Worm (Caenorhabditis elegans) whole organism, L4 larva: Measurements from ENCODE around the gene C01B10.7.

Experiments used
- F10B5.3 ChIP-seq: sonication (generic microtip); optimal IDR thresholded peaks from 2 replicates; lab custom pipeline; 2016; ENCODE audit warnings: mild to moderate bottlenecking, missing genetic modification characterization, missing compliant biosample characterization
- F26F4.8 ChIP-seq: fragments of 200-800 bp; sonication (Bioruptor generic); conservative IDR thresholded peaks from 2 replicates; pipeline ENCODE4 v1.3.6; 2022; ENCODE audit warnings: missing genetic modification characterization, missing compliant biosample characterization
- F37D6.2 ChIP-seq: sonication (generic microtip); optimal IDR thresholded peaks from 2 replicates; lab custom pipeline; 2016; ENCODE audit warnings: mild to moderate bottlenecking, missing genetic modification characterization, missing compliant biosample characterization
- F49E8.2 ChIP-seq: sonication (generic microtip); optimal IDR thresholded peaks from 2 replicates; lab custom pipeline; 2016; ENCODE audit warnings: missing compliant biosample characterization, mild to moderate bottlenecking, missing genetic modification characterization, borderline replicate concordance
- T26A8.4 ChIP-seq: fragments of 200-800 bp; sonication (Bioruptor generic); IDR thresholded peaks from 2 replicates; pipeline ENCODE4 v1.3.6; 2022; ENCODE audit warnings: missing genetic modification characterization, missing compliant biosample characterization
- ZK546.5 ChIP-seq, 2 experiments: sonication (generic microtip); optimal IDR thresholded peaks; 2 replicates each; lab custom pipeline; 2017; ENCODE audit warnings: missing biosample characterization in 2 of 2, missing genetic modification characterization in 2 of 2
- aha-1 ChIP-seq: fragments of 150-350 bp; peaks from one replicate; lab custom pipeline; 2014; ENCODE audit warnings: missing biosample characterization, missing genetic modification characterization
- arid-1 ChIP-seq: fragments of 200-800 bp; sonication (Bioruptor generic); conservative IDR thresholded peaks from 2 replicates; pipeline ENCODE4 v1.3.6; 2022; ENCODE audit warnings: missing genetic modification reagents, missing genetic modification characterization, missing compliant biosample characterization
- ceh-20 ChIP-seq: fragments of 200-800 bp; sonication (Bioruptor generic); IDR thresholded peaks from 2 replicates; pipeline ENCODE4 v1.3.6; 2022; ENCODE audit warnings: missing genetic modification reagents, missing genetic modification characterization, missing compliant biosample characterization
- ceh-82 ChIP-seq: sonication (generic microtip); optimal IDR thresholded peaks from 2 replicates; lab custom pipeline; 2017; ENCODE audit warnings: missing biosample characterization, missing genetic modification characterization
- cey-2 ChIP-seq: sonication (generic microtip); optimal IDR thresholded peaks from 3 replicates; lab custom pipeline; 2017; ENCODE audit warnings: missing genetic modification characterization, mild to moderate bottlenecking, missing compliant biosample characterization, antibody characterized with exemption, borderline replicate concordance; ENCODE audit not compliant: insufficient read depth
- daf-12 ChIP-seq: fragments of 150-350 bp; optimal IDR thresholded peaks from 2 replicates; lab custom pipeline; 2014; ENCODE audit warnings: missing biosample characterization, missing genetic modification reagents, missing genetic modification characterization
- dpl-1 ChIP-seq: fragments of 150-350 bp; optimal IDR thresholded peaks from 2 replicates; lab custom pipeline; 2014; ENCODE audit warnings: missing biosample characterization, missing genetic modification reagents, missing genetic modification characterization
- egl-43 ChIP-seq: fragments of 200-800 bp; sonication (Bioruptor generic); IDR thresholded peaks from 2 replicates; pipeline ENCODE4 v1.3.6; 2022; ENCODE audit warnings: missing genetic modification reagents, missing genetic modification characterization, missing compliant biosample characterization
- fos-1 ChIP-seq: fragments of 150-350 bp; optimal IDR thresholded peaks from 2 replicates; lab custom pipeline; 2014; ENCODE audit warnings: missing biosample characterization, missing genetic modification characterization
- hif-1 ChIP-seq, 2 experiments: sonication (generic microtip); optimal IDR thresholded peaks; 2 replicates each; lab custom pipeline; 2016 to 2017; ENCODE audit warnings: missing compliant biosample characterization in 2 of 2, missing genetic modification characterization in 2 of 2, missing genetic modification reagents in 2 of 2, missing genotype in 2 of 2, mild to moderate bottlenecking in 1 of 2
- hlh-11 ChIP-seq: fragments of 200-800 bp; sonication (Bioruptor generic); optimal IDR thresholded peaks from 2 replicates; lab custom pipeline; 2018; ENCODE audit warnings: mild to moderate bottlenecking, missing genetic modification characterization, missing compliant biosample characterization
- hlh-30 ChIP-seq: sonication (generic microtip); optimal IDR thresholded peaks from 2 replicates; lab custom pipeline; 2017; ENCODE audit warnings: antibody characterized with exemption, mild to moderate bottlenecking, missing genetic modification characterization, missing compliant biosample characterization; ENCODE audit not compliant: insufficient read depth
- hmg-1.1 ChIP-seq: fragments of 200-800 bp; sonication (Bioruptor generic); IDR thresholded peaks from 2 replicates; pipeline ENCODE4 v1.3.6; 2022; ENCODE audit warnings: missing genetic modification reagents, missing genetic modification characterization, missing compliant biosample characterization
- lim-7 ChIP-seq: fragments of 200-800 bp; sonication (Bioruptor generic); IDR thresholded peaks from 2 replicates; pipeline ENCODE4 v1.3.6; 2022; ENCODE audit warnings: missing genetic modification characterization, missing compliant biosample characterization
- lin-1 ChIP-seq: fragments of 200-800 bp; sonication (Bioruptor generic); IDR thresholded peaks from 2 replicates; pipeline ENCODE4 v1.3.6; 2022; ENCODE audit warnings: missing genetic modification reagents, missing genetic modification characterization, missing compliant biosample characterization
- lin-13 ChIP-seq: fragments of 150-350 bp; optimal IDR thresholded peaks from 2 replicates; lab custom pipeline; 2014; ENCODE audit warnings: missing biosample characterization, missing genetic modification reagents, missing genetic modification characterization
- lin-15B ChIP-seq: fragments of 150-350 bp; sonication (generic microtip); optimal IDR thresholded peaks from 3 replicates; lab custom pipeline; 2014; ENCODE audit warnings: missing biosample characterization, missing genetic modification characterization
- lin-29 ChIP-seq: fragments of 200-800 bp; sonication (Bioruptor generic); IDR thresholded peaks from 2 replicates; pipeline ENCODE4 v1.3.6; 2022; ENCODE audit warnings: missing genetic modification reagents, missing genetic modification characterization, missing compliant biosample characterization
- lir-3 ChIP-seq: sonication (generic microtip); optimal IDR thresholded peaks from 2 replicates; lab custom pipeline; 2016; ENCODE audit warnings: mild to moderate bottlenecking, missing genetic modification characterization, missing compliant biosample characterization
- madf-5 ChIP-seq, 2 experiments: fragments of 200-800 bp; sonication (Bioruptor generic); IDR thresholded peaks; 2 replicates each; pipeline ENCODE4 v1.3.6; 2022; ENCODE audit warnings: missing compliant biosample characterization in 2 of 2, missing genetic modification characterization in 2 of 2
- mdl-1 ChIP-seq, 2 experiments: fragments of 150-350 bp in 1 of 2; sonication (generic microtip) in 1 of 2; optimal IDR thresholded peaks; 2 replicates each; lab custom pipeline; 2014 to 2017; ENCODE audit warnings: missing biosample characterization in 2 of 2, missing genetic modification characterization in 2 of 2
- mep-1 ChIP-seq: fragments of 150-350 bp; sonication (generic microtip); optimal IDR thresholded peaks from 3 replicates; lab custom pipeline; 2014; ENCODE audit warnings: missing biosample characterization, missing genetic modification characterization
- mxl-2 ChIP-seq: fragments of 200-800 bp; sonication (Bioruptor generic); conservative IDR thresholded peaks from 2 replicates; pipeline ENCODE4 v1.3.6; 2022; ENCODE audit warnings: missing genetic modification reagents, missing genetic modification characterization, missing compliant biosample characterization
- mxl-3 ChIP-seq: fragments of 200-800 bp; sonication (Bioruptor generic); optimal IDR thresholded peaks from 2 replicates; lab custom pipeline; 2018; ENCODE audit warnings: mild to moderate bottlenecking, missing genetic modification characterization, missing compliant biosample characterization
- nhr-237 ChIP-seq: sonication (generic microtip); optimal IDR thresholded peaks from 2 replicates; lab custom pipeline; 2017; ENCODE audit warnings: missing biosample characterization, missing genetic modification characterization
- nhr-28 ChIP-seq: fragments of 150-350 bp; optimal IDR thresholded peaks from 2 replicates; lab custom pipeline; 2014; ENCODE audit warnings: missing biosample characterization, missing genetic modification characterization
- nhr-41 ChIP-seq: fragments of 200-800 bp; sonication (Bioruptor generic); IDR thresholded peaks from 2 replicates; pipeline ENCODE4 v1.3.6; 2022; ENCODE audit warnings: missing genetic modification reagents, missing genetic modification characterization, missing compliant biosample characterization
- nhr-48 ChIP-seq: sonication (generic microtip); optimal IDR thresholded peaks from 2 replicates; lab custom pipeline; 2016; ENCODE audit warnings: mild to moderate bottlenecking, missing genetic modification characterization, missing compliant biosample characterization
- php-3 ChIP-seq: fragments of 200-800 bp; sonication (Bioruptor generic); IDR thresholded peaks from 2 replicates; pipeline ENCODE4 v1.3.6; 2022; ENCODE audit warnings: missing genetic modification reagents, missing genetic modification characterization, missing compliant biosample characterization
- rbr-2 ChIP-seq: sonication (generic microtip); optimal IDR thresholded peaks from 2 replicates; lab custom pipeline; 2016; ENCODE audit warnings: missing genotype, missing genetic modification characterization, missing compliant biosample characterization
- saeg-2 ChIP-seq: fragments of 200-800 bp; sonication (Bioruptor generic); IDR thresholded peaks from 2 replicates; pipeline ENCODE4 v1.3.6; 2022; ENCODE audit warnings: missing genetic modification reagents, missing genetic modification characterization, missing compliant biosample characterization
- sdz-12 ChIP-seq: fragments of 200-800 bp; sonication (Bioruptor generic); optimal IDR thresholded peaks from 2 replicates; lab custom pipeline; 2018; ENCODE audit warnings: mild to moderate bottlenecking, missing genetic modification characterization, missing compliant biosample characterization
- set-16 ChIP-seq: fragments of 200-800 bp; sonication (Bioruptor generic); IDR thresholded peaks from 2 replicates; pipeline ENCODE4 v1.3.6; 2022; ENCODE audit warnings: missing genetic modification reagents, missing genetic modification characterization, missing compliant biosample characterization
- spr-1 ChIP-seq: sonication (generic microtip); optimal IDR thresholded peaks from 2 replicates; lab custom pipeline; 2016; ENCODE audit warnings: mild to moderate bottlenecking, missing genetic modification characterization, missing compliant biosample characterization
- tra-1 ChIP-seq: fragments of 200-800 bp; sonication (Bioruptor generic); IDR thresholded peaks from 2 replicates; pipeline ENCODE4 v1.3.6; 2022; ENCODE audit warnings: missing genetic modification reagents, missing genetic modification characterization, missing compliant biosample characterization
- unc-39 ChIP-seq: sonication (generic microtip); optimal IDR thresholded peaks from 2 replicates; lab custom pipeline; 2017; ENCODE audit warnings: missing biosample characterization, missing genetic modification characterization
- unc-62 ChIP-seq, 3 experiments: fragments of 150-350 bp in 1 of 3; sonication (generic microtip); optimal IDR thresholded peaks in 2 of 3; peaks in 1 of 3; 1 replicate in 1 of 3; 2 replicates in 2 of 3; lab custom pipeline; 2014 to 2017; ENCODE audit warnings: missing biosample characterization in 3 of 3, missing genetic modification characterization in 3 of 3, missing genetic modification reagents in 3 of 3, missing genotype in 1 of 3
- zfp-2 ChIP-seq: sonication (generic microtip); optimal IDR thresholded peaks from 2 replicates; lab custom pipeline; 2016; ENCODE audit warnings: mild to moderate bottlenecking, missing genetic modification characterization, missing compliant biosample characterization
- zfp-3 ChIP-seq: fragments of 200-800 bp; sonication (Bioruptor generic); conservative IDR thresholded peaks from 2 replicates; pipeline ENCODE4 v1.3.6; 2022; ENCODE audit warnings: missing genetic modification reagents, missing genetic modification characterization, missing compliant biosample characterization
- zip-11 ChIP-seq: fragments of 200-800 bp; sonication (Bioruptor generic); IDR thresholded peaks from 2 replicates; pipeline ENCODE4 v1.3.6; 2022; ENCODE audit warnings: missing genetic modification characterization, missing compliant biosample characterization

Gene C01B10.7

ce11 chrIV:6652479-6653022 lies 14.2 kb downstream of the C01B10.7 start:
- no peak for TF ChIP-seq lin-29
- peak; percentile 20 for TF ChIP-seq nhr-28 (tag; lab: Kevin White, UChicago)

- TF ChIP-seq mxl-3 (GFP tag; lab: Kevin White, UChicago) (peak; percentile 21), rbr-2 (tag; lab: Kevin White, UChicago) (no peak), hlh-11 (tag; lab: Kevin White, UChicago) (peak; percentile 61), spr-1 (tag; lab: Kevin White, UChicago) (peak; percentile 11), cey-2 (peak; percentile 31), nhr-28 (tag; lab: Kevin White, UChicago) (peak; percentile 50), madf-5 (GFP tag; IDR thresholded peaks at IDR 0.05; lab: Robert Waterston, UW) (no peak), lin-1 (GFP tag; lab: Robert Waterston, UW) (no peak), nhr-48 (tag; lab: Kevin White, UChicago) (peak; percentile 39)
These were observed 15.4 kb downstream of the C01B10.7 start for ce11 chrIV:6653663-6654201.

ce11 chrIV:6655747-6656146 lies 17.4 kb downstream of the C01B10.7 start:
- TF ChIP-seq arid-1 (GFP tag; lab: Robert Waterston, UW), result no peak
- peak; percentile 28 for TF ChIP-seq hlh-11 (tag; lab: Kevin White, UChicago)
- TF ChIP-seq ZK546.5 (tag; optimal IDR thresholded peaks at IDR 0.05; lab: Kevin White, UChicago), result no peak
- TF ChIP-seq F10B5.3 (tag; lab: Kevin White, UChicago), result no peak
- no peak for TF ChIP-seq lim-7
- no peak for TF ChIP-seq zip-11 (GFP tag; lab: Robert Waterston, UW)
- TF ChIP-seq sdz-12 (GFP tag; lab: Kevin White, UChicago), result no peak
- no peak for TF ChIP-seq php-3 (GFP tag; lab: Robert Waterston, UW)
- peak; percentile 73 for TF ChIP-seq mxl-3 (GFP tag; lab: Kevin White, UChicago)
- no peak for TF ChIP-seq zfp-3
- no peak for TF ChIP-seq egl-43
- no peak for TF ChIP-seq F49E8.2 (tag; lab: Kevin White, UChicago)
- TF ChIP-seq fos-1, result no peak
- TF ChIP-seq hif-1 (tag; optimal IDR thresholded peaks at IDR 0.05; lab: Kevin White, UChicago), result no peak
- TF ChIP-seq lin-13, result no peak
- no peak for TF ChIP-seq T26A8.4 (GFP tag; lab: Robert Waterston, UW)
- peak; percentile 60 for TF ChIP-seq nhr-28 (tag; lab: Kevin White, UChicago)
- TF ChIP-seq ceh-82 (tag; lab: Kevin White, UChicago), result no peak
- TF ChIP-seq dpl-1 (GFP tag; lab: Kevin White, UChicago), result no peak
- no peak for TF ChIP-seq madf-5 (GFP tag; IDR thresholded peaks at IDR 0.05; lab: Robert Waterston, UW)
- no peak for TF ChIP-seq unc-62 (GFP tag; optimal IDR thresholded peaks at IDR 0.05 in 1 of 2; lab: Kevin White, UChicago)
- no peak for TF ChIP-seq unc-62 (tag; optimal IDR thresholded peaks at IDR 0.05; lab: Kevin White, UChicago)
- no peak for TF ChIP-seq nhr-237
- TF ChIP-seq zfp-2, result no peak
- no peak for TF ChIP-seq nhr-41 (GFP tag; lab: Robert Waterston, UW)
- no peak for TF ChIP-seq hmg-1.1 (GFP tag; lab: Robert Waterston, UW)
- TF ChIP-seq lir-3, result no peak
- TF ChIP-seq mdl-1 (tag; optimal IDR thresholded peaks at IDR 0.05; lab: Kevin White, UChicago), result peak in 1 of 2 experiments; percentile 46
- no peak for TF ChIP-seq saeg-2 (GFP tag; lab: Robert Waterston, UW)
- no peak for TF ChIP-seq tra-1
- TF ChIP-seq mep-1 (tag; lab: Kevin White, UChicago), result no peak
- TF ChIP-seq ceh-20 (GFP tag; lab: Robert Waterston, UW), result no peak
- peak; percentile 36 for TF ChIP-seq hlh-30
- TF ChIP-seq F26F4.8 (GFP tag; lab: Robert Waterston, UW), result no peak
- no peak for TF ChIP-seq F37D6.2 (tag; lab: Kevin White, UChicago)
- TF ChIP-seq unc-39 (tag; lab: Kevin White, UChicago), result no peak
- no peak for TF ChIP-seq mxl-2 (GFP tag; lab: Robert Waterston, UW)
- TF ChIP-seq set-16 (GFP tag; lab: Robert Waterston, UW), result no peak
- TF ChIP-seq aha-1 (tag; lab: Kevin White, UChicago), result peak; percentile 2
- TF ChIP-seq daf-12, result no peak
- no peak for TF ChIP-seq lin-15B (tag; lab: Kevin White, UChicago)
